Fruit fly (Drosophila melanogaster) whole organism, embryonic: ENCODE data around the gene Pgant8.

Source experiments
- CG10209 ChIP-seq: fragments of 200-800 bp; sonication (Bioruptor generic); optimal IDR thresholded peaks from 3 replicates; lab custom pipeline; 2017; ENCODE audit warnings: missing biosample characterization, mild to moderate bottlenecking, missing genetic modification characterization, missing genetic modification reagents
- CG12071 ChIP-seq: fragments of 200-800 bp; sonication (Bioruptor generic); optimal IDR thresholded peaks from 3 replicates; lab custom pipeline; 2018; ENCODE audit warnings: missing biosample characterization, mild to moderate bottlenecking, missing genetic modification characterization
- CG14014 ChIP-seq: fragments of 200-800 bp; sonication (Bioruptor generic); IDR thresholded peaks from 2 replicates; pipeline ENCODE4 v1.3.6; 2022; ENCODE audit warnings: missing biosample characterization, missing genetic modification characterization
- CG15269 ChIP-seq: fragments of 200-800 bp; sonication (Bioruptor generic); optimal IDR thresholded peaks from 2 replicates; lab custom pipeline; 2018; ENCODE audit warnings: missing biosample characterization, mild to moderate bottlenecking, missing genetic modification characterization, moderate library complexity
- CG17385 ChIP-seq: fragments of 200-800 bp; sonication (Bioruptor generic); optimal IDR thresholded peaks from 3 replicates; lab custom pipeline; 2018; ENCODE audit warnings: missing biosample characterization, mild to moderate bottlenecking, missing genetic modification characterization
- CG18619 ChIP-seq: fragments of 200-800 bp; sonication (Bioruptor generic); optimal IDR thresholded peaks from 3 replicates; lab custom pipeline; 2017; ENCODE audit warnings: missing biosample characterization, mild to moderate bottlenecking, missing genetic modification characterization
- CG2120 ChIP-seq: fragments of 200-800 bp; sonication (Bioruptor generic); optimal IDR thresholded peaks from 3 replicates; lab custom pipeline; 2016; ENCODE audit warnings: missing biosample characterization, missing genetic modification characterization
- CG2678 ChIP-seq: fragments of 200-800 bp; sonication (Bioruptor generic); optimal IDR thresholded peaks from 3 replicates; lab custom pipeline; 2019; ENCODE audit warnings: missing biosample characterization, mild to moderate bottlenecking, missing genetic modification characterization, moderate library complexity
- CG3407 ChIP-seq: fragments of 200-800 bp; sonication (Bioruptor generic); optimal IDR thresholded peaks from 2 replicates; lab custom pipeline; 2018; ENCODE audit warnings: missing biosample characterization, mild to moderate bottlenecking, missing genetic modification characterization
- CG34422 ChIP-seq: fragments of 200-800 bp; sonication (Bioruptor generic); IDR thresholded peaks from 3 replicates; pipeline ENCODE4 v1.3.6; 2022; ENCODE audit warnings: missing biosample characterization, missing genetic modification characterization
- CG4820 ChIP-seq: fragments of 200-800 bp; sonication (Bioruptor generic); optimal IDR thresholded peaks from 3 replicates; lab custom pipeline; 2016; ENCODE audit warnings: missing biosample characterization, missing genetic modification characterization
- CG6813 ChIP-seq: fragments of 200-800 bp; sonication (Bioruptor generic); optimal IDR thresholded peaks from 2 replicates; lab custom pipeline; 2017; ENCODE audit warnings: missing biosample characterization, missing genetic modification characterization, mild to moderate bottlenecking, moderate library complexity, missing genetic modification reagents
- CG8290 ChIP-seq, 3 experiments: fragments of 200-800 bp; sonication (Bioruptor generic); optimal IDR thresholded peaks; 2 replicates each; lab custom pipeline; 2016 to 2019; ENCODE audit warnings: missing biosample characterization in 3 of 3, missing genetic modification characterization in 3 of 3, mild to moderate bottlenecking in 2 of 3, moderate library complexity in 1 of 3
- CG9932 ChIP-seq: fragments of 200-800 bp; sonication (Bioruptor generic); IDR thresholded peaks from 2 replicates; pipeline ENCODE4 v1.3.6; 2022; ENCODE audit warnings: missing biosample characterization, missing genetic modification characterization
- CrebB ChIP-seq: fragments of 200-800 bp; sonication (Bioruptor generic); optimal IDR thresholded peaks from 3 replicates; lab custom pipeline; 2018; ENCODE audit warnings: missing biosample characterization, mild to moderate bottlenecking, missing genetic modification characterization
- E2f2 ChIP-seq: fragments of 200-800 bp; sonication (Bioruptor generic); IDR thresholded peaks from 2 replicates; pipeline ENCODE4 v1.3.6; 2022; ENCODE audit warnings: missing biosample characterization, missing genetic modification characterization
- Fer1 ChIP-seq: fragments of 200-800 bp; sonication (Bioruptor generic); optimal IDR thresholded peaks from 2 replicates; lab custom pipeline; 2017; ENCODE audit warnings: missing biosample characterization, mild to moderate bottlenecking, missing genetic modification characterization
- Fer3 ChIP-seq: fragments of 200-800 bp; sonication (Bioruptor generic); optimal IDR thresholded peaks from 2 replicates; lab custom pipeline; 2018; ENCODE audit warnings: missing biosample characterization, mild to moderate bottlenecking, missing genetic modification characterization, moderate library complexity
- Med ChIP-seq: fragments of 200-800 bp; sonication (Bioruptor generic); peaks from one replicate; lab custom pipeline; 2016; ENCODE audit warnings: missing biosample characterization, missing genetic modification characterization, mild to moderate bottlenecking, inconsistent platforms, moderate library complexity
- Meics ChIP-seq: fragments of 200-800 bp; sonication (Bioruptor generic); optimal IDR thresholded peaks from 2 replicates; lab custom pipeline; 2017; ENCODE audit warnings: missing biosample characterization, mild to moderate bottlenecking, missing genetic modification characterization
- Rfx ChIP-seq: fragments of 200-800 bp; sonication (Bioruptor generic); IDR thresholded peaks from 2 replicates; pipeline ENCODE4 v1.3.6; 2022; ENCODE audit warnings: missing biosample characterization, missing genetic modification characterization
- Trl ChIP-seq, 3 experiments: fragments of >200 bp in 2 of 3; fragments of 200-800 bp in 1 of 3; sonication (Bioruptor generic) in 1 of 3; optimal IDR thresholded peaks; 2 replicates in 1 of 3; 3 replicates in 2 of 3; lab custom pipeline; 2016 to 2017; ENCODE audit warnings: missing biosample characterization in 1 of 3, missing genetic modification characterization in 1 of 3
- bab2 ChIP-seq: fragments of 200-800 bp; sonication (Bioruptor generic); optimal IDR thresholded peaks from 2 replicates; lab custom pipeline; 2016; ENCODE audit warnings: missing biosample characterization, missing genetic modification characterization
- dpn ChIP-seq, 2 experiments: fragments of 200-800 bp; sonication (Bioruptor generic); optimal IDR thresholded peaks; 3 replicates each; lab custom pipeline; 2016; ENCODE audit warnings: missing biosample characterization in 2 of 2, missing genetic modification characterization in 2 of 2
- dysf ChIP-seq: fragments of 200-800 bp; sonication (Bioruptor generic); IDR thresholded peaks from 3 replicates; pipeline ENCODE4 v1.3.6; 2022; ENCODE audit warnings: missing biosample characterization, missing genetic modification characterization
- fd102C ChIP-seq: fragments of 200-800 bp; sonication (Bioruptor generic); optimal IDR thresholded peaks from 2 replicates; lab custom pipeline; 2018; ENCODE audit warnings: missing biosample characterization, mild to moderate bottlenecking, missing genetic modification characterization, moderate library complexity
- gem ChIP-seq: fragments of 200-800 bp; sonication (Bioruptor generic); optimal IDR thresholded peaks from 2 replicates; lab custom pipeline; 2019; ENCODE audit warnings: missing biosample characterization, mild to moderate bottlenecking, missing genetic modification characterization, moderate library complexity
- gsb ChIP-seq: fragments of 200-800 bp; sonication (Bioruptor generic); IDR thresholded peaks from 2 replicates; pipeline ENCODE4 v1.3.6; 2022; ENCODE audit warnings: missing biosample characterization, missing genetic modification characterization
- her ChIP-seq: fragments of 200-800 bp; sonication (Bioruptor generic); optimal IDR thresholded peaks from 2 replicates; lab custom pipeline; 2016; ENCODE audit warnings: missing biosample characterization, missing genetic modification characterization
- lab ChIP-seq: fragments of 200-800 bp; sonication (Bioruptor generic); optimal IDR thresholded peaks from 3 replicates; lab custom pipeline; 2017; ENCODE audit warnings: missing biosample characterization, missing genetic modification characterization, mild to moderate bottlenecking, moderate library complexity, missing genetic modification reagents
- lov ChIP-seq, 2 experiments: fragments of 200-800 bp in 1 of 2; fragments of >200 bp in 1 of 2; sonication (Bioruptor generic) in 1 of 2; IDR thresholded peaks in 1 of 2; optimal IDR thresholded peaks in 1 of 2; 2 replicates in 1 of 2; 3 replicates in 1 of 2; pipeline versions ENCODE4 v1.3.6 to Lab custom; 2017 to 2022; ENCODE audit warnings: missing biosample characterization in 1 of 2, missing genetic modification characterization in 1 of 2
- mirr ChIP-seq: fragments of 200-800 bp; sonication (Bioruptor generic); optimal IDR thresholded peaks from 3 replicates; lab custom pipeline; 2018; ENCODE audit warnings: missing biosample characterization, mild to moderate bottlenecking, missing genetic modification characterization
- pho ChIP-seq: fragments of 200-800 bp; sonication (Bioruptor generic); optimal IDR thresholded peaks from 2 replicates; lab custom pipeline; 2016; ENCODE audit warnings: missing biosample characterization, missing genetic modification characterization
- rib ChIP-seq: fragments of 200-800 bp; sonication (Bioruptor generic); IDR thresholded peaks from 2 replicates; pipeline ENCODE4 v1.3.6; 2022; ENCODE audit warnings: missing biosample characterization, missing genetic modification characterization
- schlank ChIP-seq: fragments of 200-800 bp; sonication (Bioruptor generic); optimal IDR thresholded peaks from 2 replicates; lab custom pipeline; 2018; ENCODE audit warnings: missing biosample characterization, mild to moderate bottlenecking, missing genetic modification characterization
- so ChIP-seq: fragments of 200-800 bp; sonication (Bioruptor generic); IDR thresholded peaks from 3 replicates; pipeline ENCODE4 v1.3.6; 2022; ENCODE audit warnings: missing biosample characterization, missing genetic modification characterization
- wdn ChIP-seq: fragments of 200-800 bp; sonication (Bioruptor generic); IDR thresholded peaks from 2 replicates; pipeline ENCODE4 v1.3.6; 2022; ENCODE audit warnings: missing biosample characterization, missing genetic modification characterization

Gene Pgant8

dm6 chr3L:15689518-15689917 is 5.8 kb downstream of the Pgant8 start (continued):
- no peak for TF ChIP-seq CG4820 (GFP tag; lab: Kevin White, UChicago)
- TF ChIP-seq schlank (tag; lab: Kevin White, UChicago) = peak; percentile 29
- no peak for TF ChIP-seq lov (optimal IDR thresholded peaks at IDR 0.05; lab: Kevin White, UChicago)
- 0 out of 3 replicates have a peak, but pooled peaks have one; percentile 47 for TF ChIP-seq lov (GFP tag; IDR thresholded peaks at IDR 0.05; lab: Robert Waterston, UW)
- TF ChIP-seq wdn (GFP tag; lab: Robert Waterston, UW) = 0 out of 2 replicates have a peak, but pooled peaks have one; percentile 10
- peak; percentile 49 for TF ChIP-seq mirr (GFP tag; lab: Kevin White, UChicago)
- no peak for TF ChIP-seq rib (GFP tag; lab: Robert Waterston, UW)
- peak; percentile 35 for TF ChIP-seq CG10209
- peak in 1 of 2 experiments; percentile 7 for TF ChIP-seq dpn (GFP tag; optimal IDR thresholded peaks at IDR 0.05; lab: Kevin White, UChicago)
- TF ChIP-seq pho = peak; percentile 18
- TF ChIP-seq her (GFP tag; lab: Kevin White, UChicago) = peak; percentile 24
- peak; percentile 52 for TF ChIP-seq CG6813
- peak; percentile 61; the same call in 1 of the 2 replicates for TF ChIP-seq CG14014
- peak; percentile 26 for TF ChIP-seq CG2678 (tag; lab: Kevin White, UChicago)
- peak; percentile 8 for TF ChIP-seq Fer1
- TF ChIP-seq CG18619 (GFP tag; lab: Kevin White, UChicago) = peak; percentile 20
- no peak for TF ChIP-seq CG3407 (GFP tag; lab: Kevin White, UChicago)
- TF ChIP-seq fd102C (GFP tag; lab: Kevin White, UChicago) = peak; percentile 50
- peak; percentile 35 for TF ChIP-seq Meics (GFP tag; lab: Kevin White, UChicago)
- peak; percentile 18 for TF ChIP-seq CG17385 (GFP tag; lab: Kevin White, UChicago)
- peak; percentile 30; the same call in 1 of the 2 replicates for TF ChIP-seq E2f2
- TF ChIP-seq CG12071 (GFP tag; lab: Kevin White, UChicago) = peak; percentile 12
- TF ChIP-seq gem = peak; percentile 16
- peak; percentile 54; the same call in 1 of the 3 replicates for TF ChIP-seq so (GFP tag; lab: Robert Waterston, UW)
- peak; percentile 22 for TF ChIP-seq CG2120
- TF ChIP-seq CrebB (tag; lab: Kevin White, UChicago) = peak; percentile 28
- no peak for TF ChIP-seq gsb (GFP tag; lab: Robert Waterston, UW)
- peak; percentile 7; the same call in 1 of the 2 replicates for TF ChIP-seq Rfx (GFP tag; lab: Robert Waterston, UW)
- no peak for TF ChIP-seq CG15269 (tag; lab: Kevin White, UChicago)
- TF ChIP-seq CG8290 (GFP tag; optimal IDR thresholded peaks at IDR 0.05; lab: Kevin White, UChicago) = no peak
- peak in 1 of 2 experiments; percentile 46 for TF ChIP-seq CG8290 (tag; optimal IDR thresholded peaks at IDR 0.05; lab: Kevin White, UChicago)
- TF ChIP-seq CG9932 = peak; percentile 31; the same call in 1 of the 2 replicates
- peak; percentile 83 for TF ChIP-seq Med (GFP tag; lab: Kevin White, UChicago)
- TF ChIP-seq CG34422 (GFP tag; lab: Robert Waterston, UW) = no peak
- peak; percentile 47 for TF ChIP-seq lab
- TF ChIP-seq Fer3 (tag; lab: Kevin White, UChicago) = peak; percentile 17
- peak; percentile 27; the same call in 1 of the 3 replicates for TF ChIP-seq dysf (GFP tag; lab: Robert Waterston, UW)
- TF ChIP-seq Trl (optimal IDR thresholded peaks at IDR 0.05; lab: Kevin White, UChicago) = no peak
- TF ChIP-seq Trl (GFP tag; optimal IDR thresholded peaks at IDR 0.05; lab: Kevin White, UChicago) = peak; percentile 13
- TF ChIP-seq bab2 (GFP tag; lab: Kevin White, UChicago) = peak; percentile 9
- TF ChIP-seq, all 482 proteins: peak for 48
